Worm (Caenorhabditis elegans) whole organism, L1 larva: Measurements from ENCODE around the gene zipt-15.

Experiments used
- C16A3.4 ChIP-seq: fragments of 150-350 bp; optimal IDR thresholded peaks from 2 replicates; lab custom pipeline; 2014; ENCODE audit warnings: missing biosample characterization, missing genetic modification characterization
- Y116A8C.19 ChIP-seq: sonication (generic microtip); optimal IDR thresholded peaks from 2 replicates; lab custom pipeline; 2016; ENCODE audit warnings: missing compliant biosample characterization, missing genetic modification characterization, borderline replicate concordance
- alr-1 ChIP-seq: fragments of 200-800 bp; sonication (Bioruptor generic); optimal IDR thresholded peaks from 2 replicates; lab custom pipeline; 2018; ENCODE audit warnings: borderline replicate concordance, mild to moderate bottlenecking, missing genetic modification characterization, missing compliant biosample characterization
- ceh-63 ChIP-seq: fragments of 200-800 bp; sonication (Bioruptor generic); optimal IDR thresholded peaks from 2 replicates; lab custom pipeline; 2018; ENCODE audit warnings: mild to moderate bottlenecking, missing genetic modification characterization, missing compliant biosample characterization
- ceh-82 ChIP-seq, 3 experiments: fragments of 150-350 bp in 1 of 3; sonication (generic microtip) in 2 of 3; optimal IDR thresholded peaks; 2 replicates each; lab custom pipeline; 2014 to 2017; ENCODE audit warnings: missing biosample characterization in 3 of 3, missing genetic modification characterization in 3 of 3
- ceh-88 ChIP-seq: fragments of 200-800 bp; sonication (Bioruptor generic); IDR thresholded peaks from 2 replicates; pipeline ENCODE4 v1.3.6; 2022; ENCODE audit warnings: missing genetic modification characterization, missing compliant biosample characterization
- ceh-90 ChIP-seq: sonication (generic microtip); optimal IDR thresholded peaks from 2 replicates; lab custom pipeline; 2016; ENCODE audit warnings: missing genetic modification characterization, missing compliant biosample characterization
- ces-1 ChIP-seq: fragments of 150-350 bp; optimal IDR thresholded peaks from 2 replicates; lab custom pipeline; 2014; ENCODE audit warnings: missing biosample characterization, missing genetic modification reagents, missing genetic modification characterization
- dpl-1 ChIP-seq, 3 experiments: fragments of 150-350 bp in 2 of 3; sonication (generic microtip) in 1 of 3; optimal IDR thresholded peaks; 2 replicates each; lab custom pipeline; 2014 to 2017; ENCODE audit warnings: missing biosample characterization in 3 of 3, missing genetic modification characterization in 3 of 3, missing genetic modification reagents in 3 of 3
- efl-1 ChIP-seq, 4 experiments: fragments of 150-350 bp; optimal IDR thresholded peaks in 3 of 4; peaks in 1 of 4; 1 replicate in 1 of 4; 2 replicates in 3 of 4; lab custom pipeline; 2014; ENCODE audit warnings: missing biosample characterization in 2 of 4, missing genetic modification characterization in 2 of 4, missing genetic modification reagents in 2 of 4
- efl-3 ChIP-seq: fragments of 200-800 bp; sonication (Bioruptor generic); optimal IDR thresholded peaks from 2 replicates; lab custom pipeline; 2018; ENCODE audit warnings: mild to moderate bottlenecking, missing genetic modification characterization, missing compliant biosample characterization
- egl-13 ChIP-seq: sonication (generic microtip); optimal IDR thresholded peaks from 2 replicates; lab custom pipeline; 2016; ENCODE audit warnings: missing genotype, missing genetic modification reagents, missing genetic modification characterization, missing compliant biosample characterization
- ets-5 ChIP-seq: fragments of 200-800 bp; sonication (Bioruptor generic); IDR thresholded peaks from 2 replicates; pipeline ENCODE4 v1.3.6; 2022; ENCODE audit warnings: missing genetic modification characterization, missing compliant biosample characterization
- fkh-10 ChIP-seq: sonication (generic microtip); optimal IDR thresholded peaks from 2 replicates; lab custom pipeline; 2017; ENCODE audit warnings: missing biosample characterization, missing genetic modification reagents, missing genetic modification characterization
- fkh-4 ChIP-seq: sonication (generic microtip); optimal IDR thresholded peaks from 2 replicates; lab custom pipeline; 2016; ENCODE audit warnings: missing compliant biosample characterization, missing genetic modification characterization, borderline replicate concordance
- fkh-8 ChIP-seq: sonication (generic microtip); optimal IDR thresholded peaks from 2 replicates; lab custom pipeline; 2016; ENCODE audit warnings: mild to moderate bottlenecking, missing genetic modification characterization, missing compliant biosample characterization
- fos-1 ChIP-seq: fragments of 150-350 bp; optimal IDR thresholded peaks from 2 replicates; lab custom pipeline; 2014; ENCODE audit warnings: missing biosample characterization, missing genetic modification characterization
- grh-1 ChIP-seq: fragments of 200-800 bp; sonication (Bioruptor generic); IDR thresholded peaks from 2 replicates; pipeline ENCODE4 v1.3.6; 2022; ENCODE audit warnings: missing genetic modification reagents, missing genetic modification characterization, missing compliant biosample characterization
- hlh-17 ChIP-seq: fragments of 200-800 bp; sonication (Bioruptor generic); optimal IDR thresholded peaks from 2 replicates; lab custom pipeline; 2018; ENCODE audit warnings: missing genetic modification characterization, mild to moderate bottlenecking, missing compliant biosample characterization, moderate library complexity, borderline replicate concordance
- hlh-4 ChIP-seq: sonication (generic microtip); optimal IDR thresholded peaks from 2 replicates; lab custom pipeline; 2016; ENCODE audit warnings: mild to moderate bottlenecking, missing genetic modification characterization, missing compliant biosample characterization
- isw-1 ChIP-seq: fragments of 200-800 bp; sonication (Bioruptor generic); IDR thresholded peaks from 2 replicates; pipeline ENCODE4 v1.3.6; 2022; ENCODE audit warnings: missing genetic modification characterization, missing compliant biosample characterization
- lin-15B ChIP-seq: fragments of 150-350 bp; sonication (generic microtip); optimal IDR thresholded peaks from 3 replicates; lab custom pipeline; 2014; ENCODE audit warnings: missing biosample characterization, missing genetic modification characterization
- lsy-2 ChIP-seq, 2 experiments: fragments of 150-350 bp; optimal IDR thresholded peaks; 2 replicates each; lab custom pipeline; 2014; ENCODE audit warnings: missing biosample characterization in 2 of 2, missing genetic modification characterization in 2 of 2
- mab-9 ChIP-seq: fragments of 200-800 bp; sonication (Bioruptor generic); IDR thresholded peaks from 2 replicates; pipeline ENCODE4 v1.3.6; 2022; ENCODE audit warnings: missing genetic modification reagents, missing genetic modification characterization, missing compliant biosample characterization
- nhr-11 ChIP-seq: fragments of 150-350 bp; optimal IDR thresholded peaks from 2 replicates; lab custom pipeline; 2014; ENCODE audit warnings: missing biosample characterization, missing genetic modification characterization
- nhr-237 ChIP-seq: fragments of 150-350 bp; optimal IDR thresholded peaks from 2 replicates; lab custom pipeline; 2014; ENCODE audit warnings: missing biosample characterization, missing genetic modification characterization
- nhr-28 ChIP-seq: fragments of 150-350 bp; optimal IDR thresholded peaks from 2 replicates; lab custom pipeline; 2014; ENCODE audit warnings: missing biosample characterization, missing genetic modification characterization
- nhr-47 ChIP-seq: sonication (generic microtip); optimal IDR thresholded peaks from 2 replicates; lab custom pipeline; 2016; ENCODE audit warnings: mild to moderate bottlenecking, missing genetic modification characterization, moderate library complexity, missing compliant biosample characterization
- nhr-71 ChIP-seq: sonication (generic microtip); optimal IDR thresholded peaks from 2 replicates; lab custom pipeline; 2016; ENCODE audit warnings: mild to moderate bottlenecking, missing genetic modification characterization, moderate library complexity, missing compliant biosample characterization
- nhr-76 ChIP-seq: sonication (generic microtip); optimal IDR thresholded peaks from 2 replicates; lab custom pipeline; 2017; ENCODE audit warnings: missing biosample characterization, missing genetic modification characterization
- nhr-77 ChIP-seq: fragments of 150-350 bp; optimal IDR thresholded peaks from 2 replicates; lab custom pipeline; 2014; ENCODE audit warnings: missing biosample characterization, missing genetic modification characterization
- nhr-85 ChIP-seq: sonication (generic microtip); peaks from one replicate; lab custom pipeline; 2016; ENCODE audit warnings: missing genetic modification characterization, inconsistent platforms, missing compliant biosample characterization
- nhr-90 ChIP-seq: sonication (generic microtip); optimal IDR thresholded peaks from 2 replicates; lab custom pipeline; 2016; ENCODE audit warnings: mild to moderate bottlenecking, missing genetic modification characterization, missing compliant biosample characterization; ENCODE audit not compliant: poor library complexity
- pag-3 ChIP-seq: sonication (generic microtip); optimal IDR thresholded peaks from 2 replicates; lab custom pipeline; 2017; ENCODE audit warnings: missing genetic modification characterization, mild to moderate bottlenecking, missing compliant biosample characterization, antibody characterized with exemption, borderline replicate concordance; ENCODE audit not compliant: insufficient read depth
- pax-3 ChIP-seq: fragments of 200-800 bp; sonication (Bioruptor generic); optimal IDR thresholded peaks from 2 replicates; lab custom pipeline; 2018; ENCODE audit warnings: mild to moderate bottlenecking, missing genetic modification characterization, moderate library complexity, missing compliant biosample characterization
- pqm-1 ChIP-seq: sonication (generic microtip); optimal IDR thresholded peaks from 3 replicates; lab custom pipeline; 2017; ENCODE audit warnings: missing biosample characterization, missing genetic modification characterization
- rnt-1 ChIP-seq: sonication (generic microtip); optimal IDR thresholded peaks from 2 replicates; lab custom pipeline; 2016; ENCODE audit warnings: mild to moderate bottlenecking, missing genetic modification characterization, moderate library complexity, missing compliant biosample characterization
- skn-1 ChIP-seq: fragments of 150-350 bp; optimal IDR thresholded peaks from 2 replicates; lab custom pipeline; 2014; ENCODE audit warnings: missing biosample characterization, missing genetic modification characterization
- snpc-4 ChIP-seq: fragments of 150-350 bp; optimal IDR thresholded peaks from 2 replicates; lab custom pipeline; 2014; ENCODE audit warnings: missing biosample characterization, missing genetic modification characterization
- snu-23 ChIP-seq: sonication (generic microtip); optimal IDR thresholded peaks from 2 replicates; lab custom pipeline; 2016; ENCODE audit warnings: missing genetic modification characterization, missing compliant biosample characterization
- sptf-1 ChIP-seq: fragments of 150-350 bp; optimal IDR thresholded peaks from 2 replicates; lab custom pipeline; 2014; ENCODE audit warnings: missing biosample characterization, missing genetic modification characterization
- swsn-7 ChIP-seq: sonication (generic microtip); optimal IDR thresholded peaks from 2 replicates; lab custom pipeline; 2016; ENCODE audit warnings: missing genetic modification characterization, missing compliant biosample characterization
- tbx-2 ChIP-seq: sonication (generic microtip); optimal IDR thresholded peaks from 2 replicates; lab custom pipeline; 2016; ENCODE audit warnings: missing genetic modification characterization, missing compliant biosample characterization
- unc-30 ChIP-seq: sonication (generic microtip); optimal IDR thresholded peaks from 2 replicates; lab custom pipeline; 2017; ENCODE audit warnings: missing biosample characterization, missing genetic modification characterization
- unc-86 ChIP-seq: sonication (generic microtip); optimal IDR thresholded peaks from 2 replicates; lab custom pipeline; 2016; ENCODE audit warnings: missing genetic modification characterization, missing compliant biosample characterization
- xbp-1 ChIP-seq: sonication (generic microtip); optimal IDR thresholded peaks from 2 replicates; lab custom pipeline; 2016; ENCODE audit warnings: missing genetic modification characterization, missing compliant biosample characterization
- zag-1 ChIP-seq: fragments of 150-350 bp; optimal IDR thresholded peaks from 2 replicates; lab custom pipeline; 2014; ENCODE audit warnings: missing biosample characterization, missing genetic modification characterization
- zip-4 ChIP-seq: fragments of 200-800 bp; sonication (Bioruptor generic); optimal IDR thresholded peaks from 2 replicates; lab custom pipeline; 2018; ENCODE audit warnings: mild to moderate bottlenecking, missing genetic modification characterization, moderate library complexity, missing compliant biosample characterization

Gene zipt-15

ce11 chrIV:762486-763376 is 62.0 kb downstream of the zipt-15 start:
- TF ChIP-seq mab-9 (GFP tag; lab: Robert Waterston, UW): no peak
- TF ChIP-seq efl-1 (optimal IDR thresholded peaks at IDR 0.05; lab: Kevin White, UChicago): no peak
- peak in 1 of 2 experiments; percentile 83 for TF ChIP-seq efl-1 (GFP tag; optimal IDR thresholded peaks at IDR 0.05 in 1 of 2; lab: Kevin White, UChicago)
- TF ChIP-seq fkh-10 (GFP tag; lab: Kevin White, UChicago): no peak
- no peak for TF ChIP-seq nhr-28 (tag; lab: Kevin White, UChicago)
- TF ChIP-seq unc-86 (tag; lab: Kevin White, UChicago): no peak
- TF ChIP-seq, all 84 proteins: peak for 1

ce11 chrIV:762016-762459 is 62.7 kb downstream of the zipt-15 start:
- TF ChIP-seq egl-13: no peak
- TF ChIP-seq ceh-63: no peak
- no peak for TF ChIP-seq skn-1 (tag; lab: Kevin White, UChicago)
- no peak for TF ChIP-seq zag-1 (tag; lab: Kevin White, UChicago)
- TF ChIP-seq Y116A8C.19 (tag; lab: Kevin White, UChicago): no peak
- TF ChIP-seq pqm-1 (tag; lab: Kevin White, UChicago): no peak
- TF ChIP-seq lin-15B (tag; lab: Kevin White, UChicago): no peak
- no peak for TF ChIP-seq swsn-7 (tag; lab: Kevin White, UChicago)
- TF ChIP-seq sptf-1 (tag; lab: Kevin White, UChicago): no peak
- no peak for TF ChIP-seq hlh-4 (tag; lab: Kevin White, UChicago)
- peak; percentile 88 for TF ChIP-seq nhr-85
- no peak for TF ChIP-seq ces-1
- TF ChIP-seq C16A3.4 (tag; lab: Kevin White, UChicago): peak; percentile 14
- TF ChIP-seq tbx-2: no peak
- peak; percentile 28 for TF ChIP-seq xbp-1 (tag; lab: Kevin White, UChicago)
- TF ChIP-seq pag-3 (tag; lab: Kevin White, UChicago): no peak
- no peak for TF ChIP-seq nhr-237 (tag; lab: Kevin White, UChicago)
- TF ChIP-seq fkh-8 (tag; lab: Kevin White, UChicago): no peak
- TF ChIP-seq nhr-90 (tag; lab: Kevin White, UChicago): peak; percentile 36
- no peak for TF ChIP-seq snpc-4
- TF ChIP-seq dpl-1 (GFP tag; optimal IDR thresholded peaks at IDR 0.05; lab: Kevin White, UChicago): no peak
- no peak for TF ChIP-seq unc-30 (tag; lab: Kevin White, UChicago)
- no peak for TF ChIP-seq ceh-88 (GFP tag; lab: Robert Waterston, UW)
- no peak for TF ChIP-seq efl-3 (GFP tag; lab: Kevin White, UChicago)
- TF ChIP-seq snu-23: peak; percentile 36
- no peak for TF ChIP-seq unc-86 (tag; lab: Kevin White, UChicago)
- no peak for TF ChIP-seq hlh-17 (GFP tag; lab: Kevin White, UChicago)
- TF ChIP-seq lsy-2 (tag; optimal IDR thresholded peaks at IDR 0.05; lab: Kevin White, UChicago): peak; percentile 23 to 31
- no peak for TF ChIP-seq alr-1 (tag; lab: Kevin White, UChicago)
- no peak for TF ChIP-seq zip-4 (GFP tag; lab: Kevin White, UChicago)
- TF ChIP-seq isw-1: no peak
- no peak for TF ChIP-seq fkh-4
- TF ChIP-seq pax-3 (tag; lab: Kevin White, UChicago): no peak
- no peak for TF ChIP-seq ceh-90 (tag; lab: Kevin White, UChicago)
- peak; percentile 33 for TF ChIP-seq nhr-47 (tag; lab: Kevin White, UChicago)
- no peak for TF ChIP-seq nhr-77
- no peak for TF ChIP-seq nhr-76
- peak; percentile 13 for TF ChIP-seq fos-1
- TF ChIP-seq nhr-71 (tag; lab: Kevin White, UChicago): peak; percentile 69
- peak; percentile 5 for TF ChIP-seq rnt-1 (tag; lab: Kevin White, UChicago)
- no peak for TF ChIP-seq ceh-82 (tag; optimal IDR thresholded peaks at IDR 0.05; lab: Kevin White, UChicago)
- no peak for TF ChIP-seq nhr-11
- peak; percentile 53; the same call in 1 of the 2 replicates for TF ChIP-seq grh-1
- no peak for TF ChIP-seq ets-5 (GFP tag; lab: Robert Waterston, UW)
